Fruit fly (Drosophila melanogaster): ENCODE data around the gene aay.
A peak's percentile ranks its signal among the peaks of the same experiment; 100 is the strongest.

Gene aay

DNA sequence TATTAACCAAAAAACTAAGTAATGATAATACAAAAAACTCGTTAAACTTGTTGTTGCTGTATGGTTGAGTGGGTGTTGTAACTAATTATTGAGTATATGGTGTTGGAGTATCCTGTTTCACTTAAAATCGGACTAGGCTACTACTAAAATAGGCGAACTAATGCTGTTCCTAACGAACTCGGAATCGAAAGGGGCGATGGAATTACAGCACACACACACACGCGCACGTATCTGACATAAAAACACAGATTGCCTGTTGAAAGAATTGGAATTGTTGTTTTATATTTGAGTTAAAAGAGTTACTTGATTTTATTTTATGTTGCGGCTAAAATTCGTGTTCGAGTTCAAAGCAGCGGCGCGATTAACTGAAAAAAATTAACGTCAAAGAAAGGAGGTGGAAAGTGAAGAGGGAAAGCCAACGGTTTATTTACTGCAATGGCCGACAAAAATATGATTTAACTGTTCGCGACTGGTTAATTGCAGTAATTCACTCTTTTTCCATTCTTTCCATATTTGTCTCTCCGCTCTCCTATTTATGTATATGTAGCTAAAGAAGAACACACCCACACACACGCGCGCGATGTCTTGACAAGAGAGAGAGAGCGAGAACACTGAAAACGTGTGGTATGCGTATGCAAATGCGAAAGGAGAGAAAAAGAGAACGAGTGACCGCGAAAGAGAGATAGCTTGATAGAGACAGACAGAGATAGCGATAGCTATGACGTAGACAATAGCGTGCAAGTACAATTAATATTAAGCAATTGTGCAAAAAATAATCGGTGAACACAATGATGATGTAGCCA is 21.5 kb upstream of the aay start:
- TF ChIP-seq vri (GFP tag; optimal IDR thresholded peaks at IDR 0.05) (peak; percentile 67), CG6163 (GFP tag; IDR thresholded peaks at IDR 0.05) (peak; percentile 56; the same call in 2 of the 3 replicates), CG10631 (GFP tag; optimal IDR thresholded peaks at IDR 0.05) (no peak), Blimp-1 (GFP tag; optimal IDR thresholded peaks at IDR 0.05) (no peak), CG9139 (GFP tag; optimal IDR thresholded peaks at IDR 0.05) (peak; percentile 13), CG3032 (tag; optimal IDR thresholded peaks at IDR 0.05) (no peak), CG1621 (tag; optimal IDR thresholded peaks at IDR 0.05) (peak; percentile 30), CG16779 (tag; optimal IDR thresholded peaks at IDR 0.05) (peak; percentile 15), ss (GFP tag; optimal IDR thresholded peaks at IDR 0.05) (peak; percentile 44 to 72), fkh (GFP tag; optimal IDR thresholded peaks at IDR 0.05) (peak; percentile 1), cyc (GFP tag; optimal IDR thresholded peaks at IDR 0.05) (no peak)

DNA sequence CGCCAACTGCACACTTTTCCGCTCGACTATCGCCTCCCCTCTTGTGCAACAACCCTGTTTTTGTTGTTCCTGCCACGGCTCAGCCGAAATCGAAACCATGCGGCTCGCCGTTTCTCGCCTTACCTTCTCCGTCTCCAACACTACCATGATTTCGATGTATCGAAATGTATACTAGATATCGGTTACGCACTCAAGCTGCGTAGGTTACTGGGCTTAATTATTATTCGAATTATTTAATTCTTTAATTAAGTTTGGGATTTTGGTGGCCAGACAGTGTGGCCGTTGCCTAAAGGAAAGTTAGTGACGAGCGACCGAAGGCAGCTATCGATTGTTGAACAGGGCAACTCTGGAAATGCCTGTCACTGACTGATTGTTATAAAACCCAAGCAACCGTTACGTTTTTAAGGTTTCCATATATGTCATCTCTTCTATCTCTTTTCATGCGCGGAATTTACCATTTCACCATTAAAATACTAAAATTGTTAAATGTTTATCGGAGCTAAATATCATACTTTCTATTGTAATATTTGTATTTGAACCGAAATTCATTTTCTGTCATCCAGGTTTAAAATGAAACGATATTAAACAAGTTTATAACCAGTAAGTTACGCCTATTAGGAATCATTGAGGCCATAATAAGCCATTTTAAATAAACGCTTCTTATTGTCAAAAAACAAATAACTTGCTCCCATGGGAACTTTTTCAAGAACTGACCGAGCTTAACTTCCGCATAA is 20.7 kb upstream of the aay start, which contains the start of gene eIF4E1:
TSS of gene eIF4E1 (minus strand) at position 304 of the 734 bp plus-strand sequence.
- TF ChIP-seq cyc (GFP tag; optimal IDR thresholded peaks at IDR 0.05) (no peak), CG31627 (GFP tag; optimal IDR thresholded peaks at IDR 0.05) (peak; percentile 9), Ets96B (tag; optimal IDR thresholded peaks at IDR 0.05) (no peak), Eip78C (GFP tag) (peak; percentile 83), lz (GFP tag; optimal IDR thresholded peaks at IDR 0.05) (peak; percentile 14), topi (GFP tag; optimal IDR thresholded peaks at IDR 0.05) (peak; percentile 8), CG6163 (GFP tag; IDR thresholded peaks at IDR 0.05) (0 out of 3 replicates have a peak, but pooled peaks have one; percentile 0)

DNA sequence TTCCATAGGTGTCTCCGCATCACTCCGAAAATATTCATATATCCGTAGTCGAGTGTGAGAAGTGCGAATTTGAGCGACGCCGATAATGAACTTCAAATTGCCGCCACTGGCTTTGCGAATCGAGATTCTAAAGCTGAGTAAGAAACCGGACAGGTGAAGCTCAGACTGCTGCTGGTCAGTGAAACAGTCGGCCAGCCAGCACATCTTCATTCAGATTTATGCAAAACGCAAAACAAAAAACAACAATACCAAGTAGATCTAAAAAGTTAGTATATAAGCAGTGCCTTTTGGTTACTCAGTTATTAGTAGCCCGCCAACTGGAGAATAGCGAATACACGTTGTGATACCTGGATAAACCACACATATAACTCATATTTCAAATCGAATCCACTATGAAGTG is 18.6 kb upstream of the aay start, which contains the start of gene Cpr67B:
TSS of gene Cpr67B (plus strand) at position 301 of the 400 bp plus-strand sequence.
- TF ChIP-seq net (GFP tag; optimal IDR thresholded peaks at IDR 0.05) (no peak), fd59A (GFP tag; optimal IDR thresholded peaks at IDR 0.05) (no peak), topi (GFP tag; optimal IDR thresholded peaks at IDR 0.05) (no peak), CG31627 (GFP tag; optimal IDR thresholded peaks at IDR 0.05) (no peak), cyc (GFP tag; optimal IDR thresholded peaks at IDR 0.05) (no peak), dsx (GFP tag; optimal IDR thresholded peaks at IDR 0.05; ENCODE audit: poor library complexity, severe bottlenecking) (no peak)

DNA sequence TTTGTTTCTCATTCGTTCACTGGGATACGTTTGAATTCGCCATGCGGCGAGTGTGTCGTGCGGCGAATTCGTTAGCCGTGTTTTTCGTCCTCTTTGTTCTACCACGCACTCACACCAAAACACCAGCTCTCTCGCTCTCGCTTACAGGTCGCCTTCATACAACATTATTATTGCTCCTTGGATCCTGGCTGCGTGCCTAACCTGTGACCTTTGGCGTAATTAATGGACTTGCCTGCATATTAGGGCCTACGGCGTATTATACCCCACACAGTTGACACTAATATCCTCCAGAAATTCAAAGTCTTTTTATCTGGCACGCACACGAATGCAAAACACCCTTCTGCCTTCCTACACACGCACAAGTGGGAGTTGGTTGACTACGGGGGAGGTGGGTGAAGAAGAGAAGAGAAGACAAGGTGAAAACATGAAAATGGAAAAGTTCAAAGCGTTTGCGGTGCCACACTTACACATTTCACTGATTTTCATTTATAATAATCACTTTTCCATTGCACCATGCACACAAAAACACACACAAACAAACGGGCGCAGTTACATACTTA is 12.9 kb upstream of the aay start:
- TF ChIP-seq CG34406 (GFP tag; optimal IDR thresholded peaks at IDR 0.05) (no peak), CG1621 (tag; optimal IDR thresholded peaks at IDR 0.05) (peak; percentile 52), spab (GFP tag; optimal IDR thresholded peaks at IDR 0.05) (no peak), ss (GFP tag; optimal IDR thresholded peaks at IDR 0.05) (peak; percentile 23 to 41), Sox14 (GFP tag; optimal IDR thresholded peaks at IDR 0.05) (peak; percentile 80), CG6808 (GFP tag; optimal IDR thresholded peaks at IDR 0.05) (no peak)

DNA sequence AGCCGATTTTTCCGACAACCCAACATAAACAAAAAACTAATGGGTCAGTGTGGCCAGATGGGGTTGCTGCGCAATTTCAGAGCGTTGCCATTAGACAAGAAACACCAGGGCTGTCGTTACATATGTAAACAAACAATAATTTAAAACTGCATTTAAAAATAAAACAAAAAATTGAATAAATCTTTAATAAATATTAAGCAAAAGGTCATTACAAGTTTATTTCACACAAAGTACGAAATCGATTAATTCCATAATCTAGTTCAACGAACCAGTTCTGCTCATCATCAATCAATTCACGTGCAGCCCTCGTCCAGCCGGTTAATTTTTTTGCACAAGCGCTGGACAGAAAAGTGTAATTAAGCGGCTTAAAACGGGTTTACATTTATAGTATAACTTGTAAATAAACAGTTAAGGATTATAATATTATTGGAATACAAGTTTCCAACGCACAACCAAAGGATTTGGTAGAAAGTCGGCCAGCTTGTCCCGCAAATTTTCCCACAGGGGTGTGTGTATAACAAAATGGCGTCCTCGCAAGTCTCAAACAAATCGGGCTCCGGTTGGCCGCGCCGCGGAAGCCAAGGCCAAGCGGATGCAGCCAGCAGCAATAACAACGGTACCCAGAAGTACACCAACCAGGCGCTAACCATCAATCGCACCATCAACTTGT is 12.2 kb upstream of the aay start, which contains the start of the genes CG4022 and Cpsf5:
TSS of gene CG4022 (minus strand) at position 79 of the 670 bp plus-strand sequence.
TSS of gene Cpsf5 (plus strand) at position 285 of the 670 bp plus-strand sequence.
- TF ChIP-seq fd85E (GFP tag; optimal IDR thresholded peaks at IDR 0.05), result no peak
- TF ChIP-seq ss (GFP tag; optimal IDR thresholded peaks at IDR 0.05), result peak; percentile 34 to 47
- peak; percentile 46 for TF ChIP-seq Sox15 (GFP tag; optimal IDR thresholded peaks at IDR 0.05)
- TF ChIP-seq topi (GFP tag; optimal IDR thresholded peaks at IDR 0.05), result peak; percentile 70
- TF ChIP-seq CG32006 (GFP tag; optimal IDR thresholded peaks at IDR 0.05), result peak; percentile 82
- peak; percentile 62 for TF ChIP-seq cyc (GFP tag; optimal IDR thresholded peaks at IDR 0.05)
- no peak for TF ChIP-seq spab (GFP tag; optimal IDR thresholded peaks at IDR 0.05)
- peak; percentile 69 for TF ChIP-seq Eip93F (GFP tag; optimal IDR thresholded peaks at IDR 0.05)
- TF ChIP-seq Ets21C (GFP tag; optimal IDR thresholded peaks at IDR 0.05), result peak; percentile 46
- TF ChIP-seq CG6163 (GFP tag; IDR thresholded peaks at IDR 0.05), result peak; percentile 79
- TF ChIP-seq svp (GFP tag), result no peak
- peak; percentile 36 for TF ChIP-seq CG6808 (GFP tag; optimal IDR thresholded peaks at IDR 0.05)
- TF ChIP-seq Blimp-1 (GFP tag; optimal IDR thresholded peaks at IDR 0.05), result no peak
- no peak for TF ChIP-seq fd59A (GFP tag; optimal IDR thresholded peaks at IDR 0.05)
- peak; percentile 71 for TF ChIP-seq Smox (GFP tag; optimal IDR thresholded peaks at IDR 0.05)
- peak; percentile 83 for TF ChIP-seq Hr4 (GFP tag; optimal IDR thresholded peaks at IDR 0.05)
- no peak for TF ChIP-seq CG6854 (GFP tag; optimal IDR thresholded peaks at IDR 0.05)
- no peak for TF ChIP-seq dac (GFP tag; optimal IDR thresholded peaks at IDR 0.05)
- peak; percentile 83; the same call in 2 of the 3 replicates for TF ChIP-seq eg (GFP tag; IDR thresholded peaks at IDR 0.05)
- no peak for TF ChIP-seq CG10669 (GFP tag; optimal IDR thresholded peaks at IDR 0.05)
- no peak for TF ChIP-seq CG4318 (GFP tag; optimal IDR thresholded peaks at IDR 0.05)
- peak; percentile 79 for TF ChIP-seq CG15336 (GFP tag; IDR thresholded peaks at IDR 0.05)

All from whole organism, prepupa.